Worm (Caenorhabditis elegans) whole organism, young adult: ENCODE results near the gene dyci-1.

Experiments
- F57A8.1 ChIP-seq: fragments of 200-800 bp; sonication (Bioruptor generic); optimal IDR thresholded peaks from 2 replicates; lab custom pipeline; 2018; ENCODE audit warnings: mild to moderate bottlenecking, missing genetic modification characterization, moderate library complexity, missing compliant biosample characterization
- Y95B8A.8 ChIP-seq: fragments of 200-800 bp; sonication (Bioruptor generic); IDR thresholded peaks from 2 replicates; pipeline ENCODE4 v1.3.6; 2022; ENCODE audit warnings: missing genetic modification reagents, missing genetic modification characterization, missing compliant biosample characterization
- ceh-100 ChIP-seq: fragments of 200-800 bp; sonication (Bioruptor generic); IDR thresholded peaks from 2 replicates; pipeline ENCODE4 v1.3.6; 2022; ENCODE audit warnings: missing genetic modification reagents, missing genetic modification characterization, missing compliant biosample characterization
- ets-4 ChIP-seq: fragments of 200-800 bp; sonication (Bioruptor generic); optimal IDR thresholded peaks from 2 replicates; lab custom pipeline; 2018; ENCODE audit warnings: mild to moderate bottlenecking, missing genetic modification characterization, missing compliant biosample characterization
- gei-17 ChIP-seq: fragments of 200-800 bp; sonication (Bioruptor generic); optimal IDR thresholded peaks from 2 replicates; lab custom pipeline; 2018; ENCODE audit warnings: mild to moderate bottlenecking, missing genetic modification characterization, missing compliant biosample characterization
- hlh-26 ChIP-seq: fragments of 200-800 bp; sonication (Bioruptor generic); conservative IDR thresholded peaks from 2 replicates; pipeline ENCODE4 v1.3.6; 2022; ENCODE audit warnings: missing genetic modification reagents, missing genetic modification characterization, missing compliant biosample characterization
- lin-35 ChIP-seq, 3 experiments: fragments of 150-350 bp in 2 of 3; sonication (generic microtip) in 1 of 3; optimal IDR thresholded peaks; 2 replicates each; lab custom pipeline; 2014 to 2018; ENCODE audit warnings: missing biosample characterization in 3 of 3, missing genetic modification characterization in 3 of 3, missing genetic modification reagents in 3 of 3
- nhr-179 ChIP-seq: sonication (generic microtip); optimal IDR thresholded peaks from 2 replicates; lab custom pipeline; 2016; ENCODE audit warnings: mild to moderate bottlenecking, missing genetic modification characterization, missing compliant biosample characterization

DNA sequence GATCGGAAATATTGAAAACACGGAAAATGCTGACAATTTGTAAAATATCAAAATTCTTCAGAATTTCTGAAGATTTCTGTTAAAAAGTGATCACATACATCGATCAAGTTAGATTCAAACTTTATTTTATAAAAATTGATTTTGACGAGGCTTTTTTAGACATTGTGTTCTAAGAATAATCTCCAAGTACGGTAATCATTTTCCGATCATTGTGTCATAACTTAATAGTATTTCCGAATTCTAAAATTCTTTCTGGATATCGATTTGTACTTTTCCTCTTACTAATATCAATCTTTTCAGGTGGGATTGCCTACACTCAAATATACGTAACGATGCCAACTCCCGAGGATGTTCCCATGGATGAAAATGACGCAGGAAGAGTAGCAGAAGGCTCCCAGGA, 28.1 kb downstream of the dyci-1 start, which contains the start of gene usp-4:
- TF ChIP-seq Y95B8A.8 (GFP tag; lab: Robert Waterston, UW): no peak
- no peak for TF ChIP-seq ceh-100 (GFP tag; lab: Robert Waterston, UW)
- TF ChIP-seq lin-35 (GFP tag; optimal IDR thresholded peaks at IDR 0.05; lab: Kevin White, UChicago): no peak
- no peak for TF ChIP-seq nhr-179 (tag; lab: Kevin White, UChicago)
- no peak for TF ChIP-seq gei-17
- no peak for TF ChIP-seq F57A8.1
- no peak for TF ChIP-seq ets-4 (GFP tag; lab: Kevin White, UChicago)
- no peak for TF ChIP-seq hlh-26
